Worm (Caenorhabditis elegans): Measurements from ENCODE around the gene fbxc-12.

DNA sequence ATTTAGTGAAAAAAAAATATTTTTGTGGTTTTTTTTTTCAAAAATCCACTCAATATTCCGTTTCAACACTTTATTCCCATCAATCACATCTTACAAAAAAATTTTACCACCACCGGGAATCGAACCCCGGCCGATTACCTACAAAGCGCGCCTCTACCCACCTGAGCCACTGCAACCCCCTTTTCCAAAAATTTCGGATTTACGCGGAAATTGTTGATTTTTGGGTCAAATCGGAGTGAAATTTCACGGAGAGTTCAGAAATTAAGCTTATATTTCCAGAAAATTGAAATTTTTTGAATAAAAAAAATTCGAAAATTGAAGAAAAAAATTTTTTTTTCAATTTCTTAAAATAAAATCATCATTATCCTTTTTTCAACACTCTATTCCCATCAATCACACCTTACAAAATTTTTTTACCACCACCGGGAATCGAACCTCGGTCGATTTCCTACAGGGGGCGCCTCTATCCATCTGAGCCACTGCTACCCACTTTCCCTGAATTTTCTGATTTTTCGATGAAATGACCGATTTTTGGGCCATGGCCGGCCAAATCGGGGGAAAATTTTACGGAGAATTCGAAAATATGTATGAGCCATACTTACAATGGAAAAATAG, 31.8 kb upstream of the fbxc-12 start:
- TF ChIP-seq ama-1 (optimal IDR thresholded peaks at IDR 0.05): no peak
- no peak for TF ChIP-seq hmg-4 (GFP tag; optimal IDR thresholded peaks at IDR 0.05)
- no peak for TF ChIP-seq tra-4 (tag; optimal IDR thresholded peaks at IDR 0.05)
- TF ChIP-seq pes-1 (GFP tag; IDR thresholded peaks at IDR 0.05): no peak
